Worm (Caenorhabditis elegans) whole organism, L2 larva: ENCODE data around the gene cwf-19L2.

Experiments
- F13H6.1 ChIP-seq: sonication (generic microtip); optimal IDR thresholded peaks from 2 replicates; lab custom pipeline; 2016; ENCODE audit warnings: missing genetic modification characterization, missing compliant biosample characterization
- R02D3.7 ChIP-seq: fragments of 150-350 bp; optimal IDR thresholded peaks from 2 replicates; lab custom pipeline; 2014; ENCODE audit warnings: missing biosample characterization, missing genetic modification characterization
- Y55F3AM.14 ChIP-seq: fragments of 200-800 bp; sonication (Bioruptor generic); optimal IDR thresholded peaks from 2 replicates; lab custom pipeline; 2018; ENCODE audit warnings: mild to moderate bottlenecking, missing genetic modification characterization, missing compliant biosample characterization
- ZK546.5 ChIP-seq: sonication (generic microtip); optimal IDR thresholded peaks from 2 replicates; lab custom pipeline; 2017; ENCODE audit warnings: missing biosample characterization, missing genetic modification characterization
- alr-1 ChIP-seq: fragments of 150-350 bp; optimal IDR thresholded peaks from 2 replicates; lab custom pipeline; 2014; ENCODE audit warnings: missing biosample characterization, missing genetic modification characterization
- aly-2 ChIP-seq: fragments of 150-350 bp; optimal IDR thresholded peaks from 2 replicates; lab custom pipeline; 2014; ENCODE audit warnings: missing biosample characterization, missing genetic modification characterization
- ama-1 ChIP-seq: fragments of 150-350 bp; optimal IDR thresholded peaks from 2 replicates; lab custom pipeline; 2018; ENCODE audit warnings: inconsistent platforms
- blmp-1 ChIP-seq: sonication (generic microtip); optimal IDR thresholded peaks from 2 replicates; lab custom pipeline; 2017; ENCODE audit warnings: missing genetic modification characterization, mild to moderate bottlenecking, missing compliant biosample characterization, antibody characterized with exemption, moderate library complexity; ENCODE audit not compliant: insufficient read depth
- ceh-16 ChIP-seq: fragments of 150-350 bp; optimal IDR thresholded peaks from 2 replicates; lab custom pipeline; 2014; ENCODE audit warnings: missing biosample characterization, missing genetic modification characterization
- ceh-82 ChIP-seq: fragments of 150-350 bp; optimal IDR thresholded peaks from 2 replicates; lab custom pipeline; 2014; ENCODE audit warnings: missing biosample characterization, missing genetic modification characterization
- crh-2 ChIP-seq: sonication (generic microtip); optimal IDR thresholded peaks from 2 replicates; lab custom pipeline; 2017; ENCODE audit warnings: missing biosample characterization, missing genetic modification characterization
- dmd-4 ChIP-seq: sonication (generic microtip); optimal IDR thresholded peaks from 2 replicates; lab custom pipeline; 2017; ENCODE audit warnings: missing biosample characterization, missing genetic modification characterization
- egl-27 ChIP-seq: sonication (generic microtip); optimal IDR thresholded peaks from 3 replicates; lab custom pipeline; 2017; ENCODE audit warnings: missing biosample characterization, missing genetic modification reagents, missing genetic modification characterization
- elt-1 ChIP-seq: fragments of 150-350 bp; optimal IDR thresholded peaks from 2 replicates; lab custom pipeline; 2014; ENCODE audit warnings: missing biosample characterization, missing genetic modification characterization
- elt-3 ChIP-seq: sonication (generic microtip); optimal IDR thresholded peaks from 2 replicates; lab custom pipeline; 2017; ENCODE audit warnings: missing biosample characterization, missing genetic modification characterization
- fos-1 ChIP-seq: fragments of 150-350 bp; optimal IDR thresholded peaks from 2 replicates; lab custom pipeline; 2014; ENCODE audit warnings: missing biosample characterization, missing genetic modification characterization
- gmeb-1 ChIP-seq: fragments of 150-350 bp; optimal IDR thresholded peaks from 2 replicates; lab custom pipeline; 2014; ENCODE audit warnings: missing biosample characterization, missing genetic modification characterization
- lin-11 ChIP-seq: fragments of 150-350 bp; sonication (generic microtip); optimal IDR thresholded peaks from 2 replicates; lab custom pipeline; 2014; ENCODE audit warnings: missing biosample characterization, missing genetic modification characterization, inconsistent platforms, mixed read lengths
- lin-13 ChIP-seq: fragments of 150-350 bp; optimal IDR thresholded peaks from 2 replicates; lab custom pipeline; 2014; ENCODE audit warnings: missing biosample characterization, missing genetic modification reagents, missing genetic modification characterization
- lin-39 ChIP-seq: fragments of 150-350 bp; optimal IDR thresholded peaks from 2 replicates; lab custom pipeline; 2014; ENCODE audit warnings: missing biosample characterization, missing genetic modification reagents, missing genetic modification characterization
- lsy-2 ChIP-seq, 2 experiments: fragments of 150-350 bp in 1 of 2; sonication (generic microtip) in 1 of 2; optimal IDR thresholded peaks; 2 replicates each; lab custom pipeline; 2014 to 2017; ENCODE audit warnings: missing biosample characterization in 2 of 2, missing genetic modification characterization in 2 of 2
- mab-5 ChIP-seq: fragments of 150-350 bp; optimal IDR thresholded peaks from 2 replicates; lab custom pipeline; 2014; ENCODE audit warnings: missing biosample characterization, missing genetic modification characterization
- mbf-1 ChIP-seq: sonication (generic microtip); optimal IDR thresholded peaks from 2 replicates; lab custom pipeline; 2017; ENCODE audit warnings: missing biosample characterization, missing genetic modification characterization
- mdl-1 ChIP-seq, 2 experiments: fragments of 150-350 bp in 1 of 2; sonication (generic microtip) in 1 of 2; optimal IDR thresholded peaks; 2 replicates each; lab custom pipeline; 2017; ENCODE audit warnings: missing biosample characterization in 2 of 2, missing genetic modification characterization in 2 of 2
- nhr-10 ChIP-seq: sonication (generic microtip); optimal IDR thresholded peaks from 2 replicates; lab custom pipeline; 2017; ENCODE audit warnings: missing biosample characterization, missing genetic modification characterization
- nhr-12 ChIP-seq: fragments of 150-350 bp; optimal IDR thresholded peaks from 2 replicates; lab custom pipeline; 2014; ENCODE audit warnings: missing biosample characterization, missing genetic modification characterization
- nhr-129 ChIP-seq: fragments of 150-350 bp; optimal IDR thresholded peaks from 2 replicates; lab custom pipeline; 2014; ENCODE audit warnings: missing biosample characterization, missing genetic modification characterization
- nhr-21 ChIP-seq: fragments of 150-350 bp; optimal IDR thresholded peaks from 2 replicates; lab custom pipeline; 2014; ENCODE audit warnings: missing biosample characterization, missing genetic modification characterization
- nhr-23 ChIP-seq: fragments of 150-350 bp; optimal IDR thresholded peaks from 2 replicates; lab custom pipeline; 2014; ENCODE audit warnings: missing biosample characterization, missing genetic modification reagents, missing genetic modification characterization
- nhr-237 ChIP-seq: fragments of 150-350 bp; optimal IDR thresholded peaks from 2 replicates; lab custom pipeline; 2014; ENCODE audit warnings: missing biosample characterization, missing genetic modification characterization
- nhr-25 ChIP-seq: fragments of 150-350 bp; sonication (generic microtip); optimal IDR thresholded peaks from 3 replicates; lab custom pipeline; 2014; ENCODE audit warnings: missing biosample characterization, missing genetic modification characterization
- nhr-6 ChIP-seq: fragments of 150-350 bp; optimal IDR thresholded peaks from 2 replicates; lab custom pipeline; 2014; ENCODE audit warnings: missing biosample characterization, missing genetic modification characterization
- nhr-77 ChIP-seq: fragments of 150-350 bp; optimal IDR thresholded peaks from 2 replicates; lab custom pipeline; 2014; ENCODE audit warnings: missing biosample characterization, missing genetic modification characterization
- peb-1 ChIP-seq: fragments of 150-350 bp; optimal IDR thresholded peaks from 2 replicates; lab custom pipeline; 2014; ENCODE audit warnings: missing biosample characterization, missing genetic modification characterization
- sem-4 ChIP-seq: fragments of 150-350 bp; optimal IDR thresholded peaks from 2 replicates; lab custom pipeline; 2014; ENCODE audit warnings: missing biosample characterization, missing genetic modification reagents, missing genetic modification characterization
- skn-1 ChIP-seq: sonication (generic microtip); optimal IDR thresholded peaks from 2 replicates; lab custom pipeline; 2017; ENCODE audit warnings: missing biosample characterization, missing genetic modification characterization
- sma-3 ChIP-seq: sonication (generic microtip); optimal IDR thresholded peaks from 2 replicates; lab custom pipeline; 2016; ENCODE audit warnings: missing genetic modification reagents, missing genetic modification characterization, missing compliant biosample characterization
- sma-9 ChIP-seq, 2 experiments: fragments of 150-350 bp in 1 of 2; sonication (generic microtip) in 1 of 2; optimal IDR thresholded peaks; 2 replicates each; lab custom pipeline; 2014 to 2016; ENCODE audit warnings: missing genetic modification characterization in 2 of 2, mild to moderate bottlenecking in 1 of 2, missing biosample characterization in 1 of 2, missing compliant biosample characterization in 1 of 2, missing genetic modification reagents in 1 of 2, moderate library complexity in 1 of 2
- snpc-4 ChIP-seq: fragments of 150-350 bp; optimal IDR thresholded peaks from 2 replicates; lab custom pipeline; 2014; ENCODE audit warnings: missing biosample characterization, missing genetic modification characterization
- unc-39 ChIP-seq: fragments of 150-350 bp; optimal IDR thresholded peaks from 2 replicates; lab custom pipeline; 2014; ENCODE audit warnings: missing biosample characterization, missing genetic modification characterization
- unc-55 ChIP-seq: fragments of 150-350 bp; sonication (generic microtip); optimal IDR thresholded peaks from 3 replicates; lab custom pipeline; 2014; ENCODE audit warnings: missing biosample characterization, missing genetic modification reagents, missing genetic modification characterization
- unc-62 ChIP-seq: fragments of 150-350 bp; optimal IDR thresholded peaks from 2 replicates; lab custom pipeline; 2014; ENCODE audit warnings: missing biosample characterization, missing genetic modification reagents, missing genetic modification characterization
- zag-1 ChIP-seq: fragments of 150-350 bp; optimal IDR thresholded peaks from 2 replicates; lab custom pipeline; 2014; ENCODE audit warnings: missing biosample characterization, missing genetic modification characterization
- ztf-1 ChIP-seq: fragments of 200-800 bp; sonication (Bioruptor generic); conservative IDR thresholded peaks from 2 replicates; pipeline ENCODE4 v1.3.6; 2022; ENCODE audit warnings: missing genetic modification characterization, missing compliant biosample characterization
- ztf-11 ChIP-seq: sonication (generic microtip); optimal IDR thresholded peaks from 2 replicates; lab custom pipeline; 2017; ENCODE audit warnings: missing biosample characterization, missing genetic modification characterization
- ztf-4 ChIP-seq: fragments of 150-350 bp; optimal IDR thresholded peaks from 2 replicates; lab custom pipeline; 2014; ENCODE audit warnings: missing biosample characterization, missing genetic modification characterization

The cwf-19L2 gene

DNA sequence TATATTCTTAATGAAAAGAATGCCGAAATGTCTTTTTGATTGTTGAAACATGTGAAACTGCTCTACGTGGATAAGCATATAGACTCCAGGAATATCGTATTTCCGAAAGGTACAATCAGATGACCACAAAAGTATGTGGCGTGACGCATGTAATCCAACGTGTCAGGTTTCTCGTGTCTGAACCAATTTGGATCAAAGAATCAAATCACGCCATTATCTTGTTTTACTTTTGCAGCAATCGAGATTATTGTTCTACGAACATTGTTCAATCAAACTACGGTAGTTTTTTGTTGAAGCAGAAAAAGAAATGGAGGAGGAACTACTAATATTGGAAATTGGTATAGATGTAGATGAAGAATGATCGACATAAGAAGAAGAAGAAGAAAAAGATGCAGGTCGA is 19.7 kb upstream of the cwf-19L2 start:
- TF ChIP-seq lsy-2 (tag; optimal IDR thresholded peaks at IDR 0.05; lab: Kevin White, UChicago) (peak in 1 of 2 experiments; percentile 19), nhr-129 (peak; percentile 19), mdl-1 (tag; optimal IDR thresholded peaks at IDR 0.05; lab: Kevin White, UChicago) (no peak), nhr-21 (tag; lab: Kevin White, UChicago) (peak; percentile 68), egl-27 (tag; lab: Kevin White, UChicago) (no peak), sma-9 (GFP tag; optimal IDR thresholded peaks at IDR 0.05; lab: Kevin White, UChicago) (peak; percentile 72), sma-9 (tag; optimal IDR thresholded peaks at IDR 0.05; lab: Kevin White, UChicago) (no peak), ztf-11 (tag; lab: Kevin White, UChicago) (no peak), unc-62 (GFP tag; lab: Kevin White, UChicago) (no peak)
- TF ChIP-seq, all 48 proteins: peak for 4

DNA sequence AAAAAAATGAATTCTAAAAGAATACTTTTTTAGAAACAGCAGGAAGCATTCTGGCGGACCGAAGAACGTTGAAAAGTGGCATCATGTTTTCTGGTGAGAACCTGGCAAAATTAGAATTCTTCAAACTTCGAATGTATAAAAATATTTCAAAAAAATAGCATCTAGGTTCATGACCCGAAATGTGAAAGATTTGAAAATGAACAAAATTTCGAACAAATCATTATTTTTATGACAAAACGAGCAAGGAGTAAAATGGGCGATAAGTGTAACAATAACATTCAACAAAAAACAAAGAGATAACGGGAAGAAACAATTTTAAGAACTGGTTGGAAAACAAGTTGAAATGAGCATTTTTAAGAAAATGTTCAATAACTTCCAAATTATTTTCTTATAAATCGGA is 18.1 kb upstream of the cwf-19L2 start, which contains the start of gene psd-1:
Gene psd-1, minus strand, starts transcription at position 101 of the 400 bp plus-strand sequence.
- TF ChIP-seq unc-55 (GFP tag; lab: Kevin White, UChicago), result no peak
- TF ChIP-seq nhr-10, result no peak
- no peak for TF ChIP-seq F13H6.1 (tag; lab: Kevin White, UChicago)
- TF ChIP-seq alr-1 (tag; lab: Kevin White, UChicago), result no peak
- TF ChIP-seq sma-9 (GFP tag; optimal IDR thresholded peaks at IDR 0.05; lab: Kevin White, UChicago), result no peak
- no peak for TF ChIP-seq sma-9 (tag; optimal IDR thresholded peaks at IDR 0.05; lab: Kevin White, UChicago)
- no peak for TF ChIP-seq nhr-237 (tag; lab: Kevin White, UChicago)
- TF ChIP-seq ceh-82, result no peak
- TF ChIP-seq elt-3 (tag; lab: Kevin White, UChicago), result no peak
- TF ChIP-seq ztf-1 (GFP tag; lab: Robert Waterston, UW), result no peak
- no peak for TF ChIP-seq ztf-11 (tag; lab: Kevin White, UChicago)
- no peak for TF ChIP-seq ztf-4 (tag; lab: Kevin White, UChicago)
- TF ChIP-seq gmeb-1 (tag; lab: Kevin White, UChicago), result no peak
- no peak for TF ChIP-seq lin-11 (tag; lab: Kevin White, UChicago)
- no peak for TF ChIP-seq elt-1 (tag; lab: Kevin White, UChicago)
- TF ChIP-seq blmp-1, result no peak
- no peak for TF ChIP-seq ama-1
- no peak for TF ChIP-seq aly-2
- TF ChIP-seq, all 48 proteins: peak for 0

- TF ChIP-seq elt-3 (tag; lab: Kevin White, UChicago) (no peak), dmd-4 (tag; lab: Kevin White, UChicago) (no peak), elt-1 (tag; lab: Kevin White, UChicago) (no peak), nhr-25 (tag; lab: Kevin White, UChicago) (peak; percentile 28), ceh-82 (no peak), nhr-23 (tag; lab: Kevin White, UChicago) (no peak), alr-1 (tag; lab: Kevin White, UChicago) (no peak), ztf-4 (tag; lab: Kevin White, UChicago) (no peak), F13H6.1 (tag; lab: Kevin White, UChicago) (no peak), ama-1 (no peak), nhr-77 (tag; lab: Kevin White, UChicago) (no peak), lsy-2 (tag; optimal IDR thresholded peaks at IDR 0.05; lab: Kevin White, UChicago) (peak; percentile 55 to 88), mab-5 (tag; lab: Kevin White, UChicago) (no peak), skn-1 (tag; lab: Kevin White, UChicago) (no peak), peb-1 (tag; lab: Kevin White, UChicago) (no peak), mdl-1 (tag; optimal IDR thresholded peaks at IDR 0.05; lab: Kevin White, UChicago) (no peak), blmp-1 (peak; percentile 32), sem-4 (tag; lab: Kevin White, UChicago) (no peak), sma-9 (GFP tag; optimal IDR thresholded peaks at IDR 0.05; lab: Kevin White, UChicago) (peak; percentile 39), sma-9 (tag; optimal IDR thresholded peaks at IDR 0.05; lab: Kevin White, UChicago) (no peak), nhr-21 (tag; lab: Kevin White, UChicago) (peak; percentile 42), lin-11 (tag; lab: Kevin White, UChicago) (no peak), gmeb-1 (tag; lab: Kevin White, UChicago) (peak; percentile 99), snpc-4 (tag; lab: Kevin White, UChicago) (peak; percentile 59), sma-3 (peak; percentile 38), ztf-11 (tag; lab: Kevin White, UChicago) (no peak), R02D3.7 (tag; lab: Kevin White, UChicago) (no peak), zag-1 (tag; lab: Kevin White, UChicago) (no peak), fos-1 (tag; lab: Kevin White, UChicago) (no peak), nhr-6 (peak; percentile 6), lin-39 (tag; lab: Kevin White, UChicago) (no peak), ztf-1 (GFP tag; lab: Robert Waterston, UW) (no peak), crh-2 (tag; lab: Kevin White, UChicago) (peak; percentile 58), unc-39 (tag; lab: Kevin White, UChicago) (no peak), egl-27 (tag; lab: Kevin White, UChicago) (no peak), aly-2 (no peak), mbf-1 (no peak), nhr-12 (tag; lab: Kevin White, UChicago) (no peak), ZK546.5 (tag; lab: Kevin White, UChicago) (no peak), unc-55 (GFP tag; lab: Kevin White, UChicago) (peak; percentile 79), Y55F3AM.14 (GFP tag; lab: Kevin White, UChicago) (no peak), ceh-16 (tag; lab: Kevin White, UChicago) (no peak), lin-13 (GFP tag; lab: Kevin White, UChicago) (peak; percentile 59), nhr-237 (tag; lab: Kevin White, UChicago) (no peak), nhr-10 (no peak)
These were observed 16.2 kb upstream of the cwf-19L2 start, which contains the start of the genes spot-1 and B0361.11 for ce11 chrIII:7277228-7277627. Gene spot-1, minus strand, starts transcription at chrIII:7277274. Gene B0361.11, plus strand, starts transcription at chrIII:7277599.
